Worm (Caenorhabditis elegans): ENCODE results near the gene grl-26.

DNA sequence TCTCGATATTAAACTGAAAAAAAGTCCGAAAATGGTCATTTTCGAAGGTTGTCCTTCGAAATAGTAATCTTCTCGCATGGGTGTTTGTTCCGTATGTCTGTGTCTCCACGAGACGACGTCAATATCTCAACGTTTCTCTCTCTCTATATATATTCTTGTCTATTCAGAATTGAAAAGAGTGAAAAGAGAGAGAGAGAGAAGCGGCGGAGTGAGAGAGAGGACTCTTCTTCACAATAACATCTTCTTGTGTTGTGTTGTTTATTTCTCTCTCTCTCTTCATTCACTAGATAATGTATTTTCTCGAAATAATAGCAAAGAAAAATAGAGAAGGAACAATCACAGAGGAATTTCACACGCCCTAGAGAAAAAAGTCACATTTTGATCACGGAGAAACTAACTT, 43.8 kb upstream of the grl-26 start:
- TF ChIP-seq ama-1 (optimal IDR thresholded peaks at IDR 0.05) (no peak), hmbx-1 (tag; optimal IDR thresholded peaks at IDR 0.05) (no peak), sea-1 (GFP tag; conservative IDR thresholded peaks at IDR 0.05) (no peak), ceh-36 (tag; optimal IDR thresholded peaks at IDR 0.05) (no peak), tra-4 (tag; optimal IDR thresholded peaks at IDR 0.05) (no peak), hnd-1 (tag; optimal IDR thresholded peaks at IDR 0.05) (no peak)

Data from whole organism, early embryonic.